Worm (Caenorhabditis elegans) whole organism, L2 larva: ENCODE results near the gene ver-3.
A peak's percentile ranks its signal among the peaks of the same experiment; 100 is the strongest.

Source experiments
- C34F6.9 ChIP-seq: fragments of 150-350 bp; optimal IDR thresholded peaks from 2 replicates; lab custom pipeline; 2014; ENCODE audit warnings: missing biosample characterization, missing genetic modification characterization
- F13H6.1 ChIP-seq: sonication (generic microtip); optimal IDR thresholded peaks from 2 replicates; lab custom pipeline; 2016; ENCODE audit warnings: missing genetic modification characterization, missing compliant biosample characterization
- R02D3.7 ChIP-seq: fragments of 150-350 bp; optimal IDR thresholded peaks from 2 replicates; lab custom pipeline; 2014; ENCODE audit warnings: missing biosample characterization, missing genetic modification characterization
- ZK546.5 ChIP-seq: sonication (generic microtip); optimal IDR thresholded peaks from 2 replicates; lab custom pipeline; 2017; ENCODE audit warnings: missing biosample characterization, missing genetic modification characterization
- alr-1 ChIP-seq: fragments of 150-350 bp; optimal IDR thresholded peaks from 2 replicates; lab custom pipeline; 2014; ENCODE audit warnings: missing biosample characterization, missing genetic modification characterization
- aly-2 ChIP-seq: fragments of 150-350 bp; optimal IDR thresholded peaks from 2 replicates; lab custom pipeline; 2014; ENCODE audit warnings: missing biosample characterization, missing genetic modification characterization
- ama-1 ChIP-seq: fragments of 150-350 bp; optimal IDR thresholded peaks from 2 replicates; lab custom pipeline; 2018; ENCODE audit warnings: inconsistent platforms
- ceh-16 ChIP-seq: fragments of 150-350 bp; optimal IDR thresholded peaks from 2 replicates; lab custom pipeline; 2014; ENCODE audit warnings: missing biosample characterization, missing genetic modification characterization
- crh-2 ChIP-seq: sonication (generic microtip); optimal IDR thresholded peaks from 2 replicates; lab custom pipeline; 2017; ENCODE audit warnings: missing biosample characterization, missing genetic modification characterization
- dmd-4 ChIP-seq: sonication (generic microtip); optimal IDR thresholded peaks from 2 replicates; lab custom pipeline; 2017; ENCODE audit warnings: missing biosample characterization, missing genetic modification characterization
- egl-27 ChIP-seq: sonication (generic microtip); optimal IDR thresholded peaks from 3 replicates; lab custom pipeline; 2017; ENCODE audit warnings: missing biosample characterization, missing genetic modification reagents, missing genetic modification characterization
- elt-1 ChIP-seq: fragments of 150-350 bp; optimal IDR thresholded peaks from 2 replicates; lab custom pipeline; 2014; ENCODE audit warnings: missing biosample characterization, missing genetic modification characterization
- fos-1 ChIP-seq: fragments of 150-350 bp; optimal IDR thresholded peaks from 2 replicates; lab custom pipeline; 2014; ENCODE audit warnings: missing biosample characterization, missing genetic modification characterization
- gmeb-1 ChIP-seq: fragments of 150-350 bp; optimal IDR thresholded peaks from 2 replicates; lab custom pipeline; 2014; ENCODE audit warnings: missing biosample characterization, missing genetic modification characterization
- lin-13 ChIP-seq: fragments of 150-350 bp; optimal IDR thresholded peaks from 2 replicates; lab custom pipeline; 2014; ENCODE audit warnings: missing biosample characterization, missing genetic modification reagents, missing genetic modification characterization
- lin-39 ChIP-seq: fragments of 150-350 bp; optimal IDR thresholded peaks from 2 replicates; lab custom pipeline; 2014; ENCODE audit warnings: missing biosample characterization, missing genetic modification reagents, missing genetic modification characterization
- lsy-2 ChIP-seq, 2 experiments: fragments of 150-350 bp in 1 of 2; sonication (generic microtip) in 1 of 2; optimal IDR thresholded peaks; 2 replicates each; lab custom pipeline; 2014 to 2017; ENCODE audit warnings: missing biosample characterization in 2 of 2, missing genetic modification characterization in 2 of 2
- mab-5 ChIP-seq: fragments of 150-350 bp; optimal IDR thresholded peaks from 2 replicates; lab custom pipeline; 2014; ENCODE audit warnings: missing biosample characterization, missing genetic modification characterization
- mbf-1 ChIP-seq: sonication (generic microtip); optimal IDR thresholded peaks from 2 replicates; lab custom pipeline; 2017; ENCODE audit warnings: missing biosample characterization, missing genetic modification characterization
- mdl-1 ChIP-seq, 2 experiments: fragments of 150-350 bp in 1 of 2; sonication (generic microtip) in 1 of 2; optimal IDR thresholded peaks; 2 replicates each; lab custom pipeline; 2017; ENCODE audit warnings: missing biosample characterization in 2 of 2, missing genetic modification characterization in 2 of 2
- nhr-10 ChIP-seq: sonication (generic microtip); optimal IDR thresholded peaks from 2 replicates; lab custom pipeline; 2017; ENCODE audit warnings: missing biosample characterization, missing genetic modification characterization
- nhr-11 ChIP-seq: fragments of 150-350 bp; optimal IDR thresholded peaks from 2 replicates; lab custom pipeline; 2014; ENCODE audit warnings: missing biosample characterization, missing genetic modification characterization
- nhr-129 ChIP-seq: fragments of 150-350 bp; optimal IDR thresholded peaks from 2 replicates; lab custom pipeline; 2014; ENCODE audit warnings: missing biosample characterization, missing genetic modification characterization
- nhr-21 ChIP-seq: fragments of 150-350 bp; optimal IDR thresholded peaks from 2 replicates; lab custom pipeline; 2014; ENCODE audit warnings: missing biosample characterization, missing genetic modification characterization
- nhr-23 ChIP-seq: fragments of 150-350 bp; optimal IDR thresholded peaks from 2 replicates; lab custom pipeline; 2014; ENCODE audit warnings: missing biosample characterization, missing genetic modification reagents, missing genetic modification characterization
- nhr-237 ChIP-seq: fragments of 150-350 bp; optimal IDR thresholded peaks from 2 replicates; lab custom pipeline; 2014; ENCODE audit warnings: missing biosample characterization, missing genetic modification characterization
- nhr-25 ChIP-seq: fragments of 150-350 bp; sonication (generic microtip); optimal IDR thresholded peaks from 3 replicates; lab custom pipeline; 2014; ENCODE audit warnings: missing biosample characterization, missing genetic modification characterization
- nhr-6 ChIP-seq: fragments of 150-350 bp; optimal IDR thresholded peaks from 2 replicates; lab custom pipeline; 2014; ENCODE audit warnings: missing biosample characterization, missing genetic modification characterization
- peb-1 ChIP-seq: fragments of 150-350 bp; optimal IDR thresholded peaks from 2 replicates; lab custom pipeline; 2014; ENCODE audit warnings: missing biosample characterization, missing genetic modification characterization
- sem-4 ChIP-seq: fragments of 150-350 bp; optimal IDR thresholded peaks from 2 replicates; lab custom pipeline; 2014; ENCODE audit warnings: missing biosample characterization, missing genetic modification reagents, missing genetic modification characterization
- skn-1 ChIP-seq: sonication (generic microtip); optimal IDR thresholded peaks from 2 replicates; lab custom pipeline; 2017; ENCODE audit warnings: missing biosample characterization, missing genetic modification characterization
- sma-3 ChIP-seq: sonication (generic microtip); optimal IDR thresholded peaks from 2 replicates; lab custom pipeline; 2016; ENCODE audit warnings: missing genetic modification reagents, missing genetic modification characterization, missing compliant biosample characterization
- sma-9 ChIP-seq, 2 experiments: fragments of 150-350 bp in 1 of 2; sonication (generic microtip) in 1 of 2; optimal IDR thresholded peaks; 2 replicates each; lab custom pipeline; 2014 to 2016; ENCODE audit warnings: missing genetic modification characterization in 2 of 2, mild to moderate bottlenecking in 1 of 2, missing biosample characterization in 1 of 2, missing compliant biosample characterization in 1 of 2, missing genetic modification reagents in 1 of 2, moderate library complexity in 1 of 2
- snpc-4 ChIP-seq: fragments of 150-350 bp; optimal IDR thresholded peaks from 2 replicates; lab custom pipeline; 2014; ENCODE audit warnings: missing biosample characterization, missing genetic modification characterization
- unc-39 ChIP-seq: fragments of 150-350 bp; optimal IDR thresholded peaks from 2 replicates; lab custom pipeline; 2014; ENCODE audit warnings: missing biosample characterization, missing genetic modification characterization
- zag-1 ChIP-seq: fragments of 150-350 bp; optimal IDR thresholded peaks from 2 replicates; lab custom pipeline; 2014; ENCODE audit warnings: missing biosample characterization, missing genetic modification characterization
- ztf-1 ChIP-seq: fragments of 200-800 bp; sonication (Bioruptor generic); conservative IDR thresholded peaks from 2 replicates; pipeline ENCODE4 v1.3.6; 2022; ENCODE audit warnings: missing genetic modification characterization, missing compliant biosample characterization
- ztf-11 ChIP-seq: sonication (generic microtip); optimal IDR thresholded peaks from 2 replicates; lab custom pipeline; 2017; ENCODE audit warnings: missing biosample characterization, missing genetic modification characterization
- ztf-4 ChIP-seq: fragments of 150-350 bp; optimal IDR thresholded peaks from 2 replicates; lab custom pipeline; 2014; ENCODE audit warnings: missing biosample characterization, missing genetic modification characterization

The ver-3 gene

DNA sequence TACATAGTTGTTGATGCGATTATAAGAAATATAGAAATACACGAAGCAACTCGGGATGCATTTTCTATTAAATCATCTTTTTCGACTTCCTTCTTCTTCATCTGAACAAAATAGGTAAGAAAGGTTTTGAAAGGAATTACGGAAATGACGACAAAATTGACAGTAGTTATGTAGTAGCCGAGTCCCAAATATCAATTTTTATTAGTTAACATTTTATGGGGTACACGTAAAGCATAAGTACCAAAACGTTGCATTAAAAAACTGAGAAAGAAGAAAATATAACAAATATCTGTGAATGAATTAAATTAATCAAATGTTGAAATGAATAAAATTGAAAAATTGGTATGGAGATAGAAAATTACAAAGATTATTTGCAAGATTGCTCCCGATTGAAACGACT is 9.5 kb downstream of the ver-3 start, which contains the start of gene col-177:
col-177 (minus strand) TSS at position 101 of the 400 bp plus-strand sequence.
- TF ChIP-seq sma-9 (GFP tag; optimal IDR thresholded peaks at IDR 0.05; lab: Kevin White, UChicago) (no peak), sma-9 (tag; optimal IDR thresholded peaks at IDR 0.05; lab: Kevin White, UChicago) (no peak), ama-1 (lab: Kevin White, UChicago) (no peak), nhr-237 (no peak), ztf-4 (no peak)

DNA sequence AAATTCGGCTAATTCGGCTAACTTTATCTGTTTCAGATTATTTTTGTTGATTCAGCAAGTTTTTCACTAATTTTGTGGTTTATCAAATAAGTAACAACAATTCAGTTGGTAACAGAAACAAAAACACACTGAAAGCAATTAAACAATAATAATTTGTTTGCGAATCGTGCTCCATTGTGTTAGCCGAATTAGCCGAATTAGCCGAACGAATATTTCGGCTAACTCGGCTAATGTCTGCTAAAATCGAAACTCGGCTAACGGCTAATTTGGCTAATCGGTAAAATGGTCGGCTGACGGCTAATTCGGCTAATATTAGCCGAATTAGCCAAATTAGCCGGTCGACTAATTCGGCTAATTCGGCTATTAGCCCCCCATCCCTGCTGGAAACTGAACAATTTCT is 11.4 kb downstream of the ver-3 start:
- TF ChIP-seq dmd-4 (tag; lab: Kevin White, UChicago) (no peak), aly-2 (tag; lab: Kevin White, UChicago) (no peak), gmeb-1 (tag; lab: Kevin White, UChicago) (no peak), nhr-237 (no peak), crh-2 (tag; lab: Kevin White, UChicago) (no peak)
- TF ChIP-seq, all 48 proteins: peak for 0

DNA sequence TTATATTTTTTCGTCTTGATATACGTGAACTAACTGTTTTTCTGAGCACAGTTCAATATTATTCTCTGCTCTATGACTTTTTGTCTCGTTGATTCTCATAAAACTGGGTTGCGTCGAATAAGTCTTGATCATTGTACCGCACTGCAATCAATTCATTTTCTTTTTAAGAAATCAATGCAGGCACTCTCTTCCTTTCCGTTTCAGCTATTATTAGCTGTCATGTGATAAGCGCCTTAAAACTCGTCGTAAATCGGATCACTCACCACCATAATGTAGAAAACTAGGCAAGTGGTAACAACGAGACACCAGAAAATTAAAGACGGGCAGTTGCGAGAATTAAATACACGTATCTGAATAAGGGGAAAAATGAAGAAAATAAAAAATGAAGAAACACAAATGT is 15.1 kb downstream of the ver-3 start:
- TF ChIP-seq nhr-129 (no peak), aly-2 (tag; lab: Kevin White, UChicago) (no peak), nhr-23 (tag; lab: Kevin White, UChicago) (no peak), zag-1 (tag; lab: Kevin White, UChicago) (no peak), C34F6.9 (tag; lab: Kevin White, UChicago) (no peak), alr-1 (tag; lab: Kevin White, UChicago) (no peak), F13H6.1 (no peak), lsy-2 (tag; optimal IDR thresholded peaks at IDR 0.05; lab: Kevin White, UChicago) (no peak), nhr-6 (no peak), nhr-10 (no peak), sma-9 (GFP tag; optimal IDR thresholded peaks at IDR 0.05; lab: Kevin White, UChicago) (peak; percentile 0), sma-9 (tag; optimal IDR thresholded peaks at IDR 0.05; lab: Kevin White, UChicago) (no peak), peb-1 (tag; lab: Kevin White, UChicago) (no peak), ceh-16 (tag; lab: Kevin White, UChicago) (no peak), mbf-1 (tag; lab: Kevin White, UChicago) (no peak), ztf-11 (tag; lab: Kevin White, UChicago) (no peak), dmd-4 (tag; lab: Kevin White, UChicago) (no peak), ztf-4 (no peak), R02D3.7 (tag; lab: Kevin White, UChicago) (no peak), nhr-21 (tag; lab: Kevin White, UChicago) (no peak), ZK546.5 (tag; lab: Kevin White, UChicago) (no peak), elt-1 (tag; lab: Kevin White, UChicago) (no peak), nhr-25 (tag; lab: Kevin White, UChicago) (no peak), sem-4 (tag; lab: Kevin White, UChicago) (no peak), snpc-4 (no peak), gmeb-1 (tag; lab: Kevin White, UChicago) (peak; percentile 3), fos-1 (tag; lab: Kevin White, UChicago) (peak; percentile 75), lin-13 (GFP tag; lab: Kevin White, UChicago) (no peak), mab-5 (tag; lab: Kevin White, UChicago) (no peak), unc-39 (tag; lab: Kevin White, UChicago) (no peak), ztf-1 (GFP tag; lab: Robert Waterston, UW) (no peak), nhr-237 (no peak), skn-1 (tag; lab: Kevin White, UChicago) (no peak), crh-2 (tag; lab: Kevin White, UChicago) (peak; percentile 23), egl-27 (tag; lab: Kevin White, UChicago) (no peak), nhr-11 (no peak)

DNA sequence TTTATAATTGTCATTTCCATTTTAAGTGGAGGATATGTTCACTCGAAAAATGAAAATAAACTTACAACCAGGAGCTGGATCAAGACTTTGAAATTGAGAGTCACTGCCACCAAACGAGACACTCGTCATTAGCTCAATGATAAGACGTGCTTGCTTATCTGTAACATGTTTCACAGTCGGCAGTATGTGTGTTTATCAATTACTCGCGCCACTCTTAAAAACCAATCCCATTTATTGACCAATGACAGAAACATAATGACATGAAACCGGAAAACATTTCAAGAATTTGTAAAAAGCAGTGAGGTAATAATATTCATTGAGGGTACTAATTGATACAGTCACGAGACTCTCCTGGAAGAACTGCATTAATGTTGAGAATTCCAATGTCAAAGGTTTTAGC is 15.8 kb downstream of the ver-3 start, which contains the start of gene del-5:
del-5 (minus strand) TSS at position 130 of the 400 bp plus-strand sequence.
- TF ChIP-seq ZK546.5 (tag; lab: Kevin White, UChicago) (no peak), lin-39 (tag; lab: Kevin White, UChicago) (no peak), mbf-1 (tag; lab: Kevin White, UChicago) (no peak), sma-3 (GFP tag; lab: Kevin White, UChicago) (peak; percentile 4), nhr-129 (no peak), F13H6.1 (peak; percentile 15), sma-9 (GFP tag; optimal IDR thresholded peaks at IDR 0.05; lab: Kevin White, UChicago) (peak; percentile 37), sma-9 (tag; optimal IDR thresholded peaks at IDR 0.05; lab: Kevin White, UChicago) (no peak), nhr-25 (tag; lab: Kevin White, UChicago) (no peak), nhr-10 (no peak), nhr-237 (no peak), skn-1 (tag; lab: Kevin White, UChicago) (no peak), peb-1 (tag; lab: Kevin White, UChicago) (no peak), fos-1 (tag; lab: Kevin White, UChicago) (peak; percentile 90), nhr-11 (no peak), nhr-6 (no peak), R02D3.7 (tag; lab: Kevin White, UChicago) (no peak), gmeb-1 (tag; lab: Kevin White, UChicago) (no peak), mdl-1 (tag; optimal IDR thresholded peaks at IDR 0.05; lab: Kevin White, UChicago) (no peak)
